Worm (Caenorhabditis elegans): ENCODE measurements around the gene H12D21.5.

The H12D21.5 gene

DNA sequence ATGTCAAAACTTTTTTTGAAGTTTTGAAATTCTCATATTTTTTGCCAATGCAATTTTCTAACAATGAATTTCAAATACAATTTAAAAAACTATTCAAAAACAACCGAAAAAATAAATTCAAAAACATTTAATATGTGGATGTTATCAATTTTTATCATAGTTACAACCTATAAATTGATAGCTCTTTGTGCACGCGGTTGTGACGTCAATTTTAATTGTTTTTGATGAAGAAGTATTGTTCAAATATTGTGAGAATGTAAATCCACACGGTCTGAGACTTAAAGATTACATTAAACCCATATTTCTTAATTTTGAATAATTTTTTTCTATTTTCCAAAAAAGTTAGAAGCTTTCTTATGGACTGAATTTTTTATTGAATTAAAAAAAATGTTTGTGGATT is 41.8 kb upstream of the H12D21.5 start:
- TF ChIP-seq flh-1 (GFP tag; optimal IDR thresholded peaks at IDR 0.05) (no peak), elt-3 (tag; optimal IDR thresholded peaks at IDR 0.05) (no peak), lin-32 (GFP tag; optimal IDR thresholded peaks at IDR 0.05) (no peak), mab-5 (tag; optimal IDR thresholded peaks at IDR 0.05) (no peak), ceh-39 (tag; optimal IDR thresholded peaks at IDR 0.05) (no peak), unc-39 (tag; optimal IDR thresholded peaks at IDR 0.05) (no peak), mep-1 (tag; optimal IDR thresholded peaks at IDR 0.05) (no peak), nhr-2 (tag; optimal IDR thresholded peaks at IDR 0.05) (no peak), elt-1 (tag; optimal IDR thresholded peaks at IDR 0.05; ENCODE audit: borderline replicate concordance, insufficient read depth) (no peak), mls-2 (tag; optimal IDR thresholded peaks at IDR 0.05) (no peak), ceh-83 (GFP tag; optimal IDR thresholded peaks at IDR 0.05) (no peak), ham-2 (GFP tag; optimal IDR thresholded peaks at IDR 0.05) (no peak), pha-4 (tag; optimal IDR thresholded peaks at IDR 0.05) (no peak)

DNA sequence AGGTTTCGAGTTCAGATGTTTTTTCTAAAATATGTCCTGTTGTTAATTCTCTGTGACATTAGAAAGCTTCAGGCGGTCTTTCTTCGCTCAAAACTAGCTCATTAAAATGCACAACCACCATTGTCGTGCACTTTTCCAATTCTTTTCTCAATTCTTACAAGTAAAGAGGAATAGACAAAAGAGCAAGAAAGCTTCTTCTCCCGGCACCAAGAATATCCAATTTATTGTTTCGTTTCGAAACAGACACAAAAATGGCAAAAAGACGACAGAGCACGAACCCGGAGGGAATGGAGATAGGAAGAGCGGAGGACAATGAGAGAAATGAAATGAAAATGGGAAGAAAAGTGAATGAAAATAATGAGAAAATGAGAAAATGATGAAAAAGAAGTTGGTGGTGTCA is 41.2 kb upstream of the H12D21.5 start:
- TF ChIP-seq ces-1 (GFP tag; optimal IDR thresholded peaks at IDR 0.05) (peak; percentile 58), drap-1 (GFP tag; optimal IDR thresholded peaks at IDR 0.05) (no peak)

DNA sequence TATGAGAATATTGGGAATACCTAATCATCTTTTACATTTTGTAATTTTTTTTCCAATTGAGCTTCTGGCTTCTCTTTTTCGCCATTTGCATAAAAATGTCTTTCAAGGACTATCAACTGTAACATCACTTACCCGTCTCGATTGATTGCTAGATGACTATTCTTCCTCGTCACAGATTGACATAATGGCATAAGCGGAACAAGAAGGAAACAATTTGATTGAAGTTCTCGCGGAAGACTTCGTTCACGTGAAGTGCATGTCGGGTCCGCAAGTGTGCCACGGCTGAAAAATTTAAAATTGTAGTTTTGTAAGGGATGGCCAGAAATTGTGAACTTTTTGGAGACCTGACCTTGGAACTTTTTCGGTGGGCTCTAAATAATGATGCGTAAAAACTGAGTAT is 40.1 kb upstream of the H12D21.5 start:
- TF ChIP-seq ces-1 (GFP tag; optimal IDR thresholded peaks at IDR 0.05) (peak; percentile 1), ztf-11 (tag; optimal IDR thresholded peaks at IDR 0.05) (no peak), mab-5 (tag; optimal IDR thresholded peaks at IDR 0.05) (no peak)

DNA sequence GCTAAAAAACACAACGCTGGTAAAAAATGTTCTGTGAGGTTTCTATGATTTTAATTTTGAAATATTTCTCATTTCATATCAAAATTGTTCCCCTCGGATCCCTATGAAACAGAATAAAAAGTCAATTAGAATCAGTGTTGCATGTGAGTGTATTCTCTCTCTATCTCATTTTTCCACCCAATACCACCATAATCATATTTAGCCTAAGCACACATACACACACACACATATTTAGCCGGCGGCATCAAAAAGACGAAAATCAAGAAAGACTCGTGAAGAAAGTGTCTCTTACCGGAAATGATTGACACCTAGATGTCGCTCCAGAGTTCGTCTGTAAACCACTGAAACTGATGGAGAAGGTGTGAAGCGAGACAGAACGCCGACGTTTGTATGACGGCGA is 39.5 kb upstream of the H12D21.5 start:
- TF ChIP-seq ztf-11 (tag; optimal IDR thresholded peaks at IDR 0.05): no peak
- peak; percentile 88 for TF ChIP-seq ces-1 (GFP tag; optimal IDR thresholded peaks at IDR 0.05)
- TF ChIP-seq zip-8 (tag; optimal IDR thresholded peaks at IDR 0.05): no peak

DNA sequence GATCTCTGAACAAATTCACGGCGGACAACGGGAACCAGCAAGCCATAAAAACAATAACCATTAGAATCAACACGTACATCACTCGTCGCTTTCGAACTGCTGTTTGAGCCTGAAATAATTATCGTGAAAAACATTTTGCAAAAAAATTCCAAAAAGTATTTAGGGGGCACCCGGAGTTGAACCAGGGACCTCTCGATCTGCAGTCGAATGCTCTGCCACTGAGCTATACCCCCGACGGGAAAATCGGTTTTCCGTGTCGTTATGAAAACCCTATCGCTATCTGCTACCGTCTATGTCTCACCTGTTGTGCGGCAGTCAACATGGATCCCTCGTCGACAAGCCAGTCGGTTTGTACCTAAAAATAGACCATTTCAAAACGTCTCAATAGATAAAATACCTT is 38.2 kb upstream of the H12D21.5 start:
- TF ChIP-seq drap-1 (GFP tag; optimal IDR thresholded peaks at IDR 0.05) (peak; percentile 91), unc-39 (tag; optimal IDR thresholded peaks at IDR 0.05) (no peak), nhr-28 (tag; optimal IDR thresholded peaks at IDR 0.05) (no peak), mls-2 (tag; optimal IDR thresholded peaks at IDR 0.05) (peak; percentile 50), sptf-1 (tag; optimal IDR thresholded peaks at IDR 0.05) (peak; percentile 70), sem-2 (GFP tag; optimal IDR thresholded peaks at IDR 0.05) (peak; percentile 59), unc-120 (tag; optimal IDR thresholded peaks at IDR 0.05; ENCODE audit: poor library complexity, severe bottlenecking) (peak; percentile 53), M03D4.4 (tag; optimal IDR thresholded peaks at IDR 0.05) (peak; percentile 78), lin-13 (tag; optimal IDR thresholded peaks at IDR 0.05) (no peak), ceh-83 (GFP tag; optimal IDR thresholded peaks at IDR 0.05) (peak; percentile 47), cnd-1 (tag; optimal IDR thresholded peaks at IDR 0.05) (peak; percentile 47), zip-8 (tag; optimal IDR thresholded peaks at IDR 0.05) (no peak), ztf-11 (tag; optimal IDR thresholded peaks at IDR 0.05) (no peak), ceh-43 (GFP tag; optimal IDR thresholded peaks at IDR 0.05) (peak; percentile 61), bed-3 (GFP tag; optimal IDR thresholded peaks at IDR 0.05) (peak; percentile 39), flh-1 (GFP tag; optimal IDR thresholded peaks at IDR 0.05) (peak; percentile 40), elt-3 (tag; optimal IDR thresholded peaks at IDR 0.05) (no peak)

DNA sequence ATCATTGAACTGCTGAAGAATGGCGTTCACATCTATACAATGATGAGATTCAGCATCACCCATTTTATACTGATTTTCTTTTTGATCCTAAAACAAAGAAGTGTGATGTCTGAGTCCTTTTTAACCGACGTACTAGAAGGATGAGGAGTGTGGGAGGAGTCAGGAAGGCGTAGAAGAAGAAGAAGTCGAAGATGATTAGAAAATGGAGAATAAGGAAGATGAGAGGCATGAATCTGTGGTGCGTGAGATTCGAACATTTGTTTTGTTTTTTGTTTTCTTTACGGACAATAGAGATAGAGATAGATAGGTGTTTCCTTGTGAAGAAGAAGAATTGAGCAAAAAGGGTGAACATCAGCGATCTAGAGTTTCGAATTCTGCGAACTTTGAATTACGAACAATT is 35.3 kb upstream of the H12D21.5 start, which contains the start of gene npr-13:
npr-13 (minus strand) TSS at position 101 of the 400 bp plus-strand sequence.
- no peak for TF ChIP-seq cnd-1 (tag; optimal IDR thresholded peaks at IDR 0.05)

DNA sequence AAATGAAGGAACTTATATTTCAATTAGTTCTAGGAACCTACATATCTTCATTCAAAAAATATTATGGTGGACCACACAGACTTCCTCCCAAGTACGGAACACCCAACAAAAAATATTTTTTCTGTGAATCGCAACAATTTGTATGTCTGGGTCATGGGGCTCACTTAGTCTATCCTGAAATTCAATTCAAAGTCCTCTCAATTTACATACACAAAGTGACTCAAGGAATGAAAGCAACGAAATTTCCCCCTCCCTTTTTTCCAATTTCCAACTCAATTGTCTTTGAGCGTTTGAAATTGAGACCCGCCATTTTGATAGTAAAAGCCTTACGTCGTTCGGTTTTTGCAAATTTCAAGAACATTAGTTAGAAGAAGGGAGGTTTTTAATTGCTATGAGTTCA is 34.4 kb upstream of the H12D21.5 start:
- TF ChIP-seq ces-1 (GFP tag; optimal IDR thresholded peaks at IDR 0.05) (peak; percentile 70), unc-62 (GFP tag; optimal IDR thresholded peaks at IDR 0.05) (no peak), mep-1 (tag; optimal IDR thresholded peaks at IDR 0.05) (no peak)
